Worm (Caenorhabditis elegans): ENCODE measurements around the gene ZK381.62.

The ZK381.62 gene

ce11 chrIV:7016502-7016901 lies 45.4 kb upstream of the ZK381.62 start:
- TF ChIP-seq drap-1 (GFP tag; optimal IDR thresholded peaks at IDR 0.05): no peak
- no peak for TF ChIP-seq nhr-12 (tag; optimal IDR thresholded peaks at IDR 0.05)
- TF ChIP-seq ceh-43 (GFP tag; optimal IDR thresholded peaks at IDR 0.05): no peak
- TF ChIP-seq lsy-2 (tag; optimal IDR thresholded peaks at IDR 0.05): peak; percentile 22
- peak; percentile 48 for TF ChIP-seq unc-62 (GFP tag; optimal IDR thresholded peaks at IDR 0.05)
- TF ChIP-seq mab-5 (tag; optimal IDR thresholded peaks at IDR 0.05): no peak
- no peak for TF ChIP-seq pha-4 (tag; optimal IDR thresholded peaks at IDR 0.05)
- TF ChIP-seq ces-1 (GFP tag; optimal IDR thresholded peaks at IDR 0.05): peak; percentile 80
- TF ChIP-seq nhr-237 (tag; optimal IDR thresholded peaks at IDR 0.05): peak; percentile 62
- no peak for TF ChIP-seq lin-32 (GFP tag; optimal IDR thresholded peaks at IDR 0.05)
- no peak for TF ChIP-seq nhr-76 (tag; optimal IDR thresholded peaks at IDR 0.05)
- TF ChIP-seq flh-1 (GFP tag; optimal IDR thresholded peaks at IDR 0.05): no peak
- TF ChIP-seq ztf-11 (tag; optimal IDR thresholded peaks at IDR 0.05): no peak
- TF ChIP-seq zip-8 (tag; optimal IDR thresholded peaks at IDR 0.05): no peak
- peak; percentile 13 for TF ChIP-seq unc-120 (tag; optimal IDR thresholded peaks at IDR 0.05; ENCODE audit: poor library complexity, severe bottlenecking)
- no peak for TF ChIP-seq ham-2 (GFP tag; optimal IDR thresholded peaks at IDR 0.05)
- TF ChIP-seq snpc-4 (tag; optimal IDR thresholded peaks at IDR 0.05): no peak

ce11 chrIV:7012731-7013445 lies 41.8 kb upstream of the ZK381.62 start:
- no peak for TF ChIP-seq ham-2 (GFP tag; optimal IDR thresholded peaks at IDR 0.05)
- TF ChIP-seq ceh-83 (GFP tag; optimal IDR thresholded peaks at IDR 0.05): no peak
- no peak for TF ChIP-seq sem-2 (GFP tag; optimal IDR thresholded peaks at IDR 0.05)

- TF ChIP-seq zip-8 (tag; optimal IDR thresholded peaks at IDR 0.05) (peak; percentile 99), bed-3 (GFP tag; optimal IDR thresholded peaks at IDR 0.05) (no peak)
Measured at ce11 chrIV:7012214-7012613, 41.1 kb upstream of the ZK381.62 start.

- TF ChIP-seq hlh-1 (tag; optimal IDR thresholded peaks at IDR 0.05) (peak; percentile 12), ceh-83 (GFP tag; optimal IDR thresholded peaks at IDR 0.05) (no peak)
Measured at ce11 chrIV:7011728-7012127, 40.6 kb upstream of the ZK381.62 start, which contains the start of gene trxr-1. Gene trxr-1, plus strand, starts transcription at chrIV:7011954.

ce11 chrIV:7010835-7011234 lies 39.7 kb upstream of the ZK381.62 start, which contains the start of gene C25A8.1:
Gene C25A8.1, plus strand, starts transcription at chrIV:7011135.
- no peak for TF ChIP-seq sptf-1 (tag; optimal IDR thresholded peaks at IDR 0.05)
- TF ChIP-seq unc-62 (GFP tag; optimal IDR thresholded peaks at IDR 0.05): no peak
- no peak for TF ChIP-seq M03D4.4 (tag; optimal IDR thresholded peaks at IDR 0.05)
- no peak for TF ChIP-seq blmp-1 (tag; optimal IDR thresholded peaks at IDR 0.05)
- TF ChIP-seq mep-1 (tag; optimal IDR thresholded peaks at IDR 0.05): no peak
- TF ChIP-seq ztf-11 (tag; optimal IDR thresholded peaks at IDR 0.05): no peak
- TF ChIP-seq nhr-28 (tag; optimal IDR thresholded peaks at IDR 0.05): no peak
- no peak for TF ChIP-seq mab-5 (tag; optimal IDR thresholded peaks at IDR 0.05)
- TF ChIP-seq bed-3 (GFP tag; optimal IDR thresholded peaks at IDR 0.05): no peak
- TF ChIP-seq flh-1 (GFP tag; optimal IDR thresholded peaks at IDR 0.05): no peak
- TF ChIP-seq snpc-4 (tag; optimal IDR thresholded peaks at IDR 0.05): no peak
- no peak for TF ChIP-seq ceh-83 (GFP tag; optimal IDR thresholded peaks at IDR 0.05)
- no peak for TF ChIP-seq tbx-8 (GFP tag; optimal IDR thresholded peaks at IDR 0.05)
- no peak for TF ChIP-seq unc-39 (tag; optimal IDR thresholded peaks at IDR 0.05)
- TF ChIP-seq nhr-76 (tag; optimal IDR thresholded peaks at IDR 0.05): no peak
- no peak for TF ChIP-seq nhr-2 (tag; optimal IDR thresholded peaks at IDR 0.05)

ce11 chrIV:7010195-7010594 lies 39.1 kb upstream of the ZK381.62 start:
- TF ChIP-seq mep-1 (tag; optimal IDR thresholded peaks at IDR 0.05): no peak
- TF ChIP-seq M03D4.4 (tag; optimal IDR thresholded peaks at IDR 0.05): no peak
- no peak for TF ChIP-seq mls-2 (tag; optimal IDR thresholded peaks at IDR 0.05)
- no peak for TF ChIP-seq unc-120 (tag; optimal IDR thresholded peaks at IDR 0.05; ENCODE audit: poor library complexity, severe bottlenecking)
- no peak for TF ChIP-seq nhr-76 (tag; optimal IDR thresholded peaks at IDR 0.05)
